Worm (Caenorhabditis elegans) whole organism, L1 larva: Measurements from ENCODE around the gene wdfy-2.
A peak's percentile ranks its signal among the peaks of the same experiment; 100 is the strongest.

Experiments used
- C34B4.2 ChIP-seq: sonication (generic microtip); optimal IDR thresholded peaks from 2 replicates; lab custom pipeline; 2017; ENCODE audit warnings: mild to moderate bottlenecking, missing genetic modification characterization, missing compliant biosample characterization
- aly-2 ChIP-seq: fragments of 150-350 bp; optimal IDR thresholded peaks from 2 replicates; lab custom pipeline; 2014; ENCODE audit warnings: missing biosample characterization, missing genetic modification characterization
- blmp-1 ChIP-seq: fragments of 150-350 bp; optimal IDR thresholded peaks from 2 replicates; lab custom pipeline; 2014; ENCODE audit warnings: missing biosample characterization, missing genetic modification characterization
- ceh-82 ChIP-seq, 3 experiments: fragments of 150-350 bp in 1 of 3; sonication (generic microtip) in 2 of 3; optimal IDR thresholded peaks; 2 replicates each; lab custom pipeline; 2014 to 2017; ENCODE audit warnings: missing biosample characterization in 3 of 3, missing genetic modification characterization in 3 of 3
- ces-1 ChIP-seq: fragments of 150-350 bp; optimal IDR thresholded peaks from 2 replicates; lab custom pipeline; 2014; ENCODE audit warnings: missing biosample characterization, missing genetic modification reagents, missing genetic modification characterization
- dsc-1 ChIP-seq: sonication (generic microtip); optimal IDR thresholded peaks from 2 replicates; lab custom pipeline; 2016; ENCODE audit warnings: mild to moderate bottlenecking, missing genetic modification characterization, missing compliant biosample characterization
- efl-1 ChIP-seq, 4 experiments: fragments of 150-350 bp; optimal IDR thresholded peaks in 3 of 4; peaks in 1 of 4; 1 replicate in 1 of 4; 2 replicates in 3 of 4; lab custom pipeline; 2014; ENCODE audit warnings: missing biosample characterization in 2 of 4, missing genetic modification characterization in 2 of 4, missing genetic modification reagents in 2 of 4
- elt-2 ChIP-seq: sonication (generic microtip); optimal IDR thresholded peaks from 2 replicates; lab custom pipeline; 2016; ENCODE audit warnings: missing genetic modification characterization, mild to moderate bottlenecking, inconsistent platforms, missing compliant biosample characterization, missing genetic modification reagents
- elt-3 ChIP-seq, 6 experiments: fragments of 150-350 bp in 1 of 6; sonication (generic microtip); optimal IDR thresholded peaks; 2 replicates each; lab custom pipeline; 2017 to 2018; ENCODE audit warnings: missing biosample characterization in 6 of 6, missing genetic modification characterization in 6 of 6, inconsistent platforms in 1 of 6
- fkh-10 ChIP-seq: sonication (generic microtip); optimal IDR thresholded peaks from 2 replicates; lab custom pipeline; 2017; ENCODE audit warnings: missing biosample characterization, missing genetic modification reagents, missing genetic modification characterization
- fkh-4 ChIP-seq: sonication (generic microtip); optimal IDR thresholded peaks from 2 replicates; lab custom pipeline; 2016; ENCODE audit warnings: missing compliant biosample characterization, missing genetic modification characterization, borderline replicate concordance
- fkh-8 ChIP-seq: sonication (generic microtip); optimal IDR thresholded peaks from 2 replicates; lab custom pipeline; 2016; ENCODE audit warnings: mild to moderate bottlenecking, missing genetic modification characterization, missing compliant biosample characterization
- hlh-4 ChIP-seq: sonication (generic microtip); optimal IDR thresholded peaks from 2 replicates; lab custom pipeline; 2016; ENCODE audit warnings: mild to moderate bottlenecking, missing genetic modification characterization, missing compliant biosample characterization
- hpl-2 ChIP-seq: fragments of 150-350 bp; optimal IDR thresholded peaks from 2 replicates; lab custom pipeline; 2014; ENCODE audit warnings: missing biosample characterization, missing genetic modification reagents, missing genetic modification characterization
- lin-14 ChIP-seq: fragments of 200-800 bp; sonication (Bioruptor generic); optimal IDR thresholded peaks from 2 replicates; lab custom pipeline; 2018; ENCODE audit warnings: mild to moderate bottlenecking, missing genetic modification characterization, moderate library complexity, missing compliant biosample characterization
- lin-15B ChIP-seq: fragments of 150-350 bp; sonication (generic microtip); optimal IDR thresholded peaks from 3 replicates; lab custom pipeline; 2014; ENCODE audit warnings: missing biosample characterization, missing genetic modification characterization
- lin-39 ChIP-seq: fragments of 150-350 bp; optimal IDR thresholded peaks from 2 replicates; lab custom pipeline; 2014; ENCODE audit warnings: missing biosample characterization, missing genetic modification reagents, missing genetic modification characterization
- lsy-2 ChIP-seq, 2 experiments: fragments of 150-350 bp; optimal IDR thresholded peaks; 2 replicates each; lab custom pipeline; 2014; ENCODE audit warnings: missing biosample characterization in 2 of 2, missing genetic modification characterization in 2 of 2
- mep-1 ChIP-seq: fragments of 150-350 bp; optimal IDR thresholded peaks from 2 replicates; lab custom pipeline; 2014; ENCODE audit warnings: missing biosample characterization, missing genetic modification characterization
- nhr-12 ChIP-seq: sonication (generic microtip); optimal IDR thresholded peaks from 2 replicates; lab custom pipeline; 2017; ENCODE audit warnings: missing biosample characterization, missing genetic modification characterization
- nhr-19 ChIP-seq: fragments of 200-800 bp; sonication (Bioruptor generic); conservative IDR thresholded peaks from 2 replicates; pipeline ENCODE4 v1.3.6; 2022; ENCODE audit warnings: missing genetic modification characterization, missing compliant biosample characterization
- nhr-20 ChIP-seq: sonication (generic microtip); optimal IDR thresholded peaks from 2 replicates; lab custom pipeline; 2016; ENCODE audit warnings: mild to moderate bottlenecking, missing genetic modification characterization, missing compliant biosample characterization
- nhr-28 ChIP-seq: fragments of 150-350 bp; optimal IDR thresholded peaks from 2 replicates; lab custom pipeline; 2014; ENCODE audit warnings: missing biosample characterization, missing genetic modification characterization
- nhr-71 ChIP-seq: sonication (generic microtip); optimal IDR thresholded peaks from 2 replicates; lab custom pipeline; 2016; ENCODE audit warnings: mild to moderate bottlenecking, missing genetic modification characterization, moderate library complexity, missing compliant biosample characterization
- nhr-76 ChIP-seq: sonication (generic microtip); optimal IDR thresholded peaks from 2 replicates; lab custom pipeline; 2017; ENCODE audit warnings: missing biosample characterization, missing genetic modification characterization
- nhr-84 ChIP-seq: sonication (generic microtip); optimal IDR thresholded peaks from 2 replicates; lab custom pipeline; 2017; ENCODE audit warnings: missing biosample characterization, missing genetic modification characterization
- nhr-85 ChIP-seq: sonication (generic microtip); peaks from one replicate; lab custom pipeline; 2016; ENCODE audit warnings: missing genetic modification characterization, inconsistent platforms, missing compliant biosample characterization
- nhr-90 ChIP-seq: sonication (generic microtip); optimal IDR thresholded peaks from 2 replicates; lab custom pipeline; 2016; ENCODE audit warnings: mild to moderate bottlenecking, missing genetic modification characterization, missing compliant biosample characterization; ENCODE audit not compliant: poor library complexity
- pag-3 ChIP-seq: sonication (generic microtip); optimal IDR thresholded peaks from 2 replicates; lab custom pipeline; 2017; ENCODE audit warnings: missing genetic modification characterization, mild to moderate bottlenecking, missing compliant biosample characterization, antibody characterized with exemption, borderline replicate concordance; ENCODE audit not compliant: insufficient read depth
- pqm-1 ChIP-seq: sonication (generic microtip); optimal IDR thresholded peaks from 3 replicates; lab custom pipeline; 2017; ENCODE audit warnings: missing biosample characterization, missing genetic modification characterization
- rnt-1 ChIP-seq: sonication (generic microtip); optimal IDR thresholded peaks from 2 replicates; lab custom pipeline; 2016; ENCODE audit warnings: mild to moderate bottlenecking, missing genetic modification characterization, moderate library complexity, missing compliant biosample characterization
- skn-1 ChIP-seq: fragments of 150-350 bp; optimal IDR thresholded peaks from 2 replicates; lab custom pipeline; 2014; ENCODE audit warnings: missing biosample characterization, missing genetic modification characterization
- snpc-4 ChIP-seq: fragments of 150-350 bp; optimal IDR thresholded peaks from 2 replicates; lab custom pipeline; 2014; ENCODE audit warnings: missing biosample characterization, missing genetic modification characterization
- sup-37 ChIP-seq: fragments of 200-800 bp; sonication (Bioruptor generic); optimal IDR thresholded peaks from 2 replicates; lab custom pipeline; 2018; ENCODE audit warnings: mild to moderate bottlenecking, missing genetic modification characterization, missing compliant biosample characterization
- swsn-7 ChIP-seq: sonication (generic microtip); optimal IDR thresholded peaks from 2 replicates; lab custom pipeline; 2016; ENCODE audit warnings: missing genetic modification characterization, missing compliant biosample characterization
- tlp-1 ChIP-seq: fragments of 150-350 bp; optimal IDR thresholded peaks from 2 replicates; lab custom pipeline; 2014; ENCODE audit warnings: missing biosample characterization, missing genetic modification characterization
- unc-30 ChIP-seq: sonication (generic microtip); optimal IDR thresholded peaks from 2 replicates; lab custom pipeline; 2017; ENCODE audit warnings: missing biosample characterization, missing genetic modification characterization
- unc-98 ChIP-seq: fragments of 200-800 bp; sonication (Bioruptor generic); IDR thresholded peaks from 2 replicates; pipeline ENCODE4 v1.3.6; 2022; ENCODE audit warnings: missing genetic modification characterization, missing compliant biosample characterization
- vab-15 ChIP-seq: sonication (generic microtip); optimal IDR thresholded peaks from 2 replicates; lab custom pipeline; 2017; ENCODE audit warnings: missing genotype, mild to moderate bottlenecking, missing genetic modification characterization, missing compliant biosample characterization
- xbp-1 ChIP-seq: sonication (generic microtip); optimal IDR thresholded peaks from 2 replicates; lab custom pipeline; 2016; ENCODE audit warnings: missing genetic modification characterization, missing compliant biosample characterization
- zag-1 ChIP-seq: fragments of 150-350 bp; optimal IDR thresholded peaks from 2 replicates; lab custom pipeline; 2014; ENCODE audit warnings: missing biosample characterization, missing genetic modification characterization
- zip-4 ChIP-seq: fragments of 200-800 bp; sonication (Bioruptor generic); optimal IDR thresholded peaks from 2 replicates; lab custom pipeline; 2018; ENCODE audit warnings: mild to moderate bottlenecking, missing genetic modification characterization, moderate library complexity, missing compliant biosample characterization
- ztf-11 ChIP-seq, 2 experiments: sonication (generic microtip); optimal IDR thresholded peaks; 2 replicates each; lab custom pipeline; 2016 to 2017; ENCODE audit warnings: missing genetic modification characterization in 2 of 2, missing biosample characterization in 1 of 2, missing compliant biosample characterization in 1 of 2

Gene wdfy-2

DNA sequence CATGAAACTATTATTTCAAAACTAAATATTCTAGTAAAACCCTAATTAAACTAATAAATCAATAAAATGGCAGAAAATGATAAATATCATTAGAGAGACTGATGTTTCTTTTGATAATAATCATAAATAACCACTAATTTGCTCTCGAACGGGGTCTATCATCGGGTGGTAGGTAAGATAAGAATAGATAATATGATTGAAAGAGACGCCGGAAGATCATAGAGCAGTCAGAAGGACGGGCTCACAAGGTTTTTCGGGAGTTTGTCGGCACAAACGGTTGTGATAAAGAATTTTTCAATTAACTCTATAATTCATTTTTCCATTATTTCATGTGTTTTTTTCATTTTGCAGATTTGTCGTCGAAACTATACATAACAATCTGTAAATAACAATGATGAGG, 18.6 kb upstream of the wdfy-2 start:
- TF ChIP-seq nhr-90 (tag; lab: Kevin White, UChicago) (peak; percentile 13), elt-2 (tag; lab: Kevin White, UChicago) (peak; percentile 83), pqm-1 (tag; lab: Kevin White, UChicago) (peak; percentile 3), lin-14 (GFP tag; lab: Kevin White, UChicago) (peak; percentile 27), nhr-20 (peak; percentile 12), rnt-1 (no peak)

- TF ChIP-seq ceh-82 (tag; optimal IDR thresholded peaks at IDR 0.05; lab: Kevin White, UChicago) = peak in 1 of 3 experiments; percentile 15
- peak; percentile 24 for TF ChIP-seq lin-14 (GFP tag; lab: Kevin White, UChicago)
- no peak for TF ChIP-seq swsn-7 (tag; lab: Kevin White, UChicago)
- TF ChIP-seq skn-1 (tag; lab: Kevin White, UChicago) = peak; percentile 1
- no peak for TF ChIP-seq sup-37 (GFP tag; lab: Kevin White, UChicago)
- TF ChIP-seq, all 84 proteins: peak for 3
Observed at ce11 chrII:9303545-9303944, 16.1 kb upstream of the wdfy-2 start.

DNA sequence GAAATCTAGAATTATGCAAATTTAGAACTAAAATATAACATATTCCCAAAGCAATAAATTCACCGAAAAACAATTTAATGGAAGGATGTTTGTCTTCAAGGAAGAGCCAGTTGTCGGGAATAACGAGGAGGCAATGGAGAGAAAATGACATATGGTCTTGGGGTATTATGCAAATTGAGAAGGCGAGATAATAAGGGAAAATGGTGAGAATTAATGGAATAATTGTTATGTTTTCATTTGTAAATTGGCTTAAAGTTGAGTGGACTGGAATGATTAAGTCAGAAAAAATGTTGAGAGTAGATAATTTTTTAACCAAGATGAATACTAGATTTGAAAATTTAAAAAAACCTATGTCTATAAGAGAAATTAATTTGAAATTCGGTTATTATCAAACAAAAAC, 14.8 kb upstream of the wdfy-2 start:
- TF ChIP-seq nhr-71 (tag; lab: Kevin White, UChicago) (no peak), mep-1 (tag; lab: Kevin White, UChicago) (no peak), vab-15 (no peak), fkh-8 (tag; lab: Kevin White, UChicago) (no peak)

ce11 chrII:9305575-9305974, 14.1 kb upstream of the wdfy-2 start:
- TF ChIP-seq snpc-4 (tag; lab: Kevin White, UChicago) = peak; percentile 5
- TF ChIP-seq lin-14 (GFP tag; lab: Kevin White, UChicago) = peak; percentile 61
- TF ChIP-seq efl-1 (optimal IDR thresholded peaks at IDR 0.05; lab: Kevin White, UChicago) = no peak
- peak in 1 of 2 experiments; percentile 84 for TF ChIP-seq efl-1 (GFP tag; optimal IDR thresholded peaks at IDR 0.05 in 1 of 2; lab: Kevin White, UChicago)
- no peak for TF ChIP-seq unc-30 (tag; lab: Kevin White, UChicago)
- TF ChIP-seq nhr-19 (GFP tag; lab: Robert Waterston, UW) = no peak
- no peak for TF ChIP-seq ceh-82 (tag; optimal IDR thresholded peaks at IDR 0.05; lab: Kevin White, UChicago)
- no peak for TF ChIP-seq nhr-28

ce11 chrII:9306835-9307234, 12.8 kb upstream of the wdfy-2 start:
- TF ChIP-seq nhr-85 = no peak
- TF ChIP-seq zag-1 (tag; lab: Kevin White, UChicago) = no peak
- no peak for TF ChIP-seq sup-37 (GFP tag; lab: Kevin White, UChicago)
- TF ChIP-seq lin-15B (tag; lab: Kevin White, UChicago) = no peak
- TF ChIP-seq nhr-12 (tag; lab: Kevin White, UChicago) = no peak
- no peak for TF ChIP-seq ces-1
- no peak for TF ChIP-seq C34B4.2 (tag; lab: Kevin White, UChicago)
- TF ChIP-seq blmp-1 (tag; lab: Kevin White, UChicago) = no peak
- TF ChIP-seq lin-14 (GFP tag; lab: Kevin White, UChicago) = peak; percentile 78
- no peak for TF ChIP-seq ztf-11 (tag; optimal IDR thresholded peaks at IDR 0.05; lab: Kevin White, UChicago)
- TF ChIP-seq unc-30 (tag; lab: Kevin White, UChicago) = no peak
- no peak for TF ChIP-seq efl-1 (optimal IDR thresholded peaks at IDR 0.05; lab: Kevin White, UChicago)
- peak in 1 of 2 experiments; percentile 20 for TF ChIP-seq efl-1 (GFP tag; optimal IDR thresholded peaks at IDR 0.05 in 1 of 2; lab: Kevin White, UChicago)
- no peak for TF ChIP-seq hlh-4
- TF ChIP-seq lsy-2 (tag; optimal IDR thresholded peaks at IDR 0.05; lab: Kevin White, UChicago) = peak in 1 of 2 experiments; percentile 27
- no peak for TF ChIP-seq nhr-84 (tag; lab: Kevin White, UChicago)
- TF ChIP-seq zip-4 (GFP tag; lab: Kevin White, UChicago) = no peak
- TF ChIP-seq nhr-20 = no peak
- TF ChIP-seq fkh-4 (tag; lab: Kevin White, UChicago) = peak; percentile 9
- TF ChIP-seq nhr-19 (GFP tag; lab: Robert Waterston, UW) = no peak
- peak; percentile 66 for TF ChIP-seq dsc-1 (tag; lab: Kevin White, UChicago)
- no peak for TF ChIP-seq nhr-90 (tag; lab: Kevin White, UChicago)
- TF ChIP-seq unc-98 = no peak
- TF ChIP-seq hpl-2 (GFP tag; lab: Kevin White, UChicago) = no peak
- no peak for TF ChIP-seq nhr-76 (tag; lab: Kevin White, UChicago)
- no peak for TF ChIP-seq pag-3 (tag; lab: Kevin White, UChicago)
- TF ChIP-seq aly-2 (tag; lab: Kevin White, UChicago) = no peak
- no peak for TF ChIP-seq fkh-10 (GFP tag; lab: Kevin White, UChicago)
- TF ChIP-seq nhr-71 (tag; lab: Kevin White, UChicago) = peak; percentile 47
- TF ChIP-seq tlp-1 (tag; lab: Kevin White, UChicago) = no peak
- TF ChIP-seq lin-39 (tag; lab: Kevin White, UChicago) = peak; percentile 60
- TF ChIP-seq xbp-1 (tag; lab: Kevin White, UChicago) = no peak
- no peak for TF ChIP-seq elt-3 (tag; optimal IDR thresholded peaks at IDR 0.05; lab: Kevin White, UChicago)
